Fruit fly (Drosophila melanogaster): ENCODE data around the gene bif.

Gene bif

dm6 chrX:11709799-11710720, 31.3 kb downstream of the bif start, which contains the start of gene FucT6 (continued):
- peak; percentile 45 for TF ChIP-seq nom (GFP tag; optimal IDR thresholded peaks at IDR 0.05)
- no peak for TF ChIP-seq psq (GFP tag; optimal IDR thresholded peaks at IDR 0.05)
- TF ChIP-seq br (optimal IDR thresholded peaks at IDR 0.05), result no peak
- peak; percentile 85 for TF ChIP-seq CG7963 (GFP tag; IDR thresholded peaks at IDR 0.05; ENCODE audit: partially characterized antibody)
- TF ChIP-seq CG12659 (GFP tag; optimal IDR thresholded peaks at IDR 0.05), result peak; percentile 51
- TF ChIP-seq Kr (GFP tag; optimal IDR thresholded peaks at IDR 0.05), result no peak
- no peak for TF ChIP-seq CG5953 (GFP tag; IDR thresholded peaks at IDR 0.05)
- TF ChIP-seq sna (GFP tag; IDR thresholded peaks at IDR 0.05; ENCODE audit: partially characterized antibody), result peak; percentile 85
- TF ChIP-seq tgo (GFP tag; IDR thresholded peaks at IDR 0.05), result no peak
- peak in 1 of 2 experiments; percentile 33 for TF ChIP-seq bsh (GFP tag; optimal IDR thresholded peaks at IDR 0.05)
- TF ChIP-seq CG14441 (GFP tag; IDR thresholded peaks at IDR 0.05), result no peak
- peak; percentile 78 for TF ChIP-seq MESR4 (GFP tag; optimal IDR thresholded peaks at IDR 0.05)
- no peak for TF ChIP-seq CG10366 (GFP tag; IDR thresholded peaks at IDR 0.05)
- no peak for TF ChIP-seq CG2889 (GFP tag; IDR thresholded peaks at IDR 0.05)
- no peak for TF ChIP-seq Neu2 (GFP tag; optimal IDR thresholded peaks at IDR 0.05; ENCODE audit: borderline replicate concordance)
- TF ChIP-seq Trl (optimal IDR thresholded peaks at IDR 0.05), result peak; percentile 35 to 56
- no peak for TF ChIP-seq Trl (GFP tag; optimal IDR thresholded peaks at IDR 0.05)
- no peak for TF ChIP-seq Dfd (GFP tag; optimal IDR thresholded peaks at IDR 0.05)
- TF ChIP-seq pita (GFP tag; optimal IDR thresholded peaks at IDR 0.05), result no peak
- peak; percentile 5 for TF ChIP-seq CG6854 (GFP tag; optimal IDR thresholded peaks at IDR 0.05)
- TF ChIP-seq Hmx (GFP tag; optimal IDR thresholded peaks at IDR 0.05), result no peak
- TF ChIP-seq pan (optimal IDR thresholded peaks at IDR 0.05), result no peak
- TF ChIP-seq pan (GFP tag; optimal IDR thresholded peaks at IDR 0.05 in 1 of 2, IDR thresholded peaks at IDR 0.05 in 1 of 2), result peak in 1 of 2 experiments; percentile 36
- TF ChIP-seq Oaz (GFP tag; IDR thresholded peaks at IDR 0.05), result no peak
- peak; percentile 58 for TF ChIP-seq CoRest (tag; optimal IDR thresholded peaks at IDR 0.05)
- TF ChIP-seq ind (GFP tag; optimal IDR thresholded peaks at IDR 0.05), result no peak
- TF ChIP-seq Doc3 (GFP tag; IDR thresholded peaks at IDR 0.05; ENCODE audit: partially characterized antibody), result peak; percentile 75
- TF ChIP-seq CG2712 (tag; optimal IDR thresholded peaks at IDR 0.05), result peak; percentile 2
- peak; percentile 91 for TF ChIP-seq CG13287 (GFP tag; IDR thresholded peaks at IDR 0.05; ENCODE audit: partially characterized antibody)
- no peak for TF ChIP-seq trh (GFP tag; optimal IDR thresholded peaks at IDR 0.05)
- TF ChIP-seq ato (GFP tag; IDR thresholded peaks at IDR 0.05; ENCODE audit: partially characterized antibody), result peak; percentile 78
- TF ChIP-seq CG33213 (GFP tag; optimal IDR thresholded peaks at IDR 0.05), result peak; percentile 32
- TF ChIP-seq CG17186 (GFP tag; optimal IDR thresholded peaks at IDR 0.05), result peak; percentile 18
- peak; percentile 13 for TF ChIP-seq CG8290 (GFP tag; optimal IDR thresholded peaks at IDR 0.05)
- no peak for TF ChIP-seq CG8290 (tag; optimal IDR thresholded peaks at IDR 0.05)
- TF ChIP-seq CG32772 (GFP tag; IDR thresholded peaks at IDR 0.05), result no peak
- TF ChIP-seq repo (GFP tag; optimal IDR thresholded peaks at IDR 0.05), result no peak
- TF ChIP-seq Aef1 (GFP tag; IDR thresholded peaks at IDR 0.05), result no peak
- TF ChIP-seq Bgb (GFP tag; IDR thresholded peaks at IDR 0.05; ENCODE audit: partially characterized antibody), result peak; percentile 94
- TF ChIP-seq phol (tag; optimal IDR thresholded peaks at IDR 0.05), result peak; percentile 50
- TF ChIP-seq odd (GFP tag; optimal IDR thresholded peaks at IDR 0.05), result peak; percentile 20
- TF ChIP-seq CG12391 (tag; optimal IDR thresholded peaks at IDR 0.05), result peak; percentile 16
- TF ChIP-seq Myb (GFP tag; optimal IDR thresholded peaks at IDR 0.05), result peak; percentile 99
- TF ChIP-seq Xrp1 (GFP tag; IDR thresholded peaks at IDR 0.05), result no peak
- TF ChIP-seq CG9727 (GFP tag; optimal IDR thresholded peaks at IDR 0.05), result no peak
- no peak for TF ChIP-seq wek (GFP tag; optimal IDR thresholded peaks at IDR 0.05)
- 0 out of 2 replicates have a peak, but pooled peaks have one; percentile 14 for TF ChIP-seq Ptx1 (GFP tag; IDR thresholded peaks at IDR 0.05)
- peak; percentile 18 for TF ChIP-seq Meics (GFP tag; optimal IDR thresholded peaks at IDR 0.05)
- peak; percentile 13 for TF ChIP-seq CG15601 (tag; optimal IDR thresholded peaks at IDR 0.05)

Data from whole organism, embryonic.